Worm (Caenorhabditis elegans) whole organism, midembryonic: Measurements from ENCODE around the gene nep-4.

Experiments
- T22C8.4 ChIP-seq: fragments of 200-800 bp; sonication (Bioruptor generic); IDR thresholded peaks from 2 replicates; pipeline ENCODE4 v1.3.6; 2022; ENCODE audit warnings: missing genetic modification characterization, missing compliant biosample characterization
- cog-1 ChIP-seq: sonication (generic microtip); optimal IDR thresholded peaks from 2 replicates; lab custom pipeline; 2016; ENCODE audit warnings: missing genetic modification characterization, missing compliant biosample characterization
- flt-1 ChIP-seq: fragments of 200-800 bp; sonication (Bioruptor generic); IDR thresholded peaks from 2 replicates; pipeline ENCODE4 v1.3.6; 2022; ENCODE audit warnings: missing genetic modification characterization, missing compliant biosample characterization
- klf-2 ChIP-seq: fragments of 200-800 bp; sonication (Bioruptor generic); conservative IDR thresholded peaks from 2 replicates; pipeline ENCODE4 v1.3.6; 2022; ENCODE audit warnings: missing genetic modification reagents, missing genetic modification characterization, missing compliant biosample characterization
- med-1 ChIP-seq: sonication (generic microtip); optimal IDR thresholded peaks from 2 replicates; lab custom pipeline; 2017; ENCODE audit warnings: missing genetic modification characterization, mild to moderate bottlenecking, missing compliant biosample characterization, antibody characterized with exemption, missing genetic modification reagents; ENCODE audit not compliant: insufficient read depth
- tab-1 ChIP-seq: fragments of 200-800 bp; sonication (Bioruptor generic); IDR thresholded peaks from 2 replicates; pipeline ENCODE4 v1.3.6; 2022; ENCODE audit warnings: missing genetic modification characterization, missing compliant biosample characterization
- ztf-29 ChIP-seq: fragments of 200-800 bp; sonication (Bioruptor generic); IDR thresholded peaks from 2 replicates; pipeline ENCODE4 v1.3.6; 2022; ENCODE audit warnings: missing genetic modification reagents, missing genetic modification characterization, missing compliant biosample characterization

ce11 chrX:6904064-6904771 is 41.0 kb upstream of the nep-4 start, which contains the start of gene sid-5:
- TF ChIP-seq klf-2 (GFP tag; lab: Robert Waterston, UW) (no peak), med-1 (GFP tag; lab: Kevin White, UChicago) (no peak), flt-1 (GFP tag; lab: Robert Waterston, UW) (no peak), ztf-29 (GFP tag; lab: Robert Waterston, UW) (no peak), T22C8.4 (GFP tag; lab: Robert Waterston, UW) (no peak), tab-1 (GFP tag; lab: Robert Waterston, UW) (no peak), cog-1 (tag; lab: Kevin White, UChicago) (no peak)
